Fruit fly (Drosophila melanogaster): ENCODE measurements around the gene kumpel.
A peak's percentile ranks its signal among the peaks of the same experiment; 100 is the strongest.

The kumpel gene

dm6 chr3R:25880971-25881809, 25.6 kb upstream of the kumpel start, which contains the start of gene Tsp96F (continued):
- TF ChIP-seq p53 (GFP tag; optimal IDR thresholded peaks at IDR 0.05) = no peak
- TF ChIP-seq pfk (GFP tag; optimal IDR thresholded peaks at IDR 0.05) = peak; percentile 10
- TF ChIP-seq CG33213 (GFP tag; optimal IDR thresholded peaks at IDR 0.05) = peak; percentile 66
- TF ChIP-seq CG7963 (GFP tag; IDR thresholded peaks at IDR 0.05; ENCODE audit: partially characterized antibody) = 0 out of 3 replicates have a peak, but pooled peaks have one; percentile 47
- no peak for TF ChIP-seq Hsf (GFP tag; optimal IDR thresholded peaks at IDR 0.05)
- peak; percentile 95 for TF ChIP-seq gfzf (GFP tag; optimal IDR thresholded peaks at IDR 0.05)
- TF ChIP-seq CG13287 (GFP tag; IDR thresholded peaks at IDR 0.05; ENCODE audit: partially characterized antibody) = peak; percentile 67
- no peak for TF ChIP-seq Meics (GFP tag; optimal IDR thresholded peaks at IDR 0.05)
- TF ChIP-seq sob (GFP tag; IDR thresholded peaks at IDR 0.05) = no peak
- TF ChIP-seq Xbp1 (GFP tag; optimal IDR thresholded peaks at IDR 0.05) = no peak
- no peak for TF ChIP-seq jing (GFP tag; optimal IDR thresholded peaks at IDR 0.05)
- no peak for TF ChIP-seq ac (GFP tag; optimal IDR thresholded peaks at IDR 0.05)
- peak; percentile 43; the same call in 2 of the 3 replicates for TF ChIP-seq row (GFP tag; IDR thresholded peaks at IDR 0.05)
- 0 out of 2 replicates have a peak, but pooled peaks have one; percentile 37 for TF ChIP-seq tna (GFP tag; IDR thresholded peaks at IDR 0.05; ENCODE audit: partially characterized antibody)
- TF ChIP-seq Sin3A (optimal IDR thresholded peaks at IDR 0.05) = peak; percentile 11
- no peak for TF ChIP-seq CG8290 (GFP tag; optimal IDR thresholded peaks at IDR 0.05)
- TF ChIP-seq CG8290 (tag; optimal IDR thresholded peaks at IDR 0.05) = peak in 1 of 2 experiments; percentile 81
- peak; percentile 6 for TF ChIP-seq gcm (GFP tag; optimal IDR thresholded peaks at IDR 0.05)
- no peak for TF ChIP-seq nmo (GFP tag; optimal IDR thresholded peaks at IDR 0.05)
- TF ChIP-seq nerfin-1 (tag; optimal IDR thresholded peaks at IDR 0.05) = peak; percentile 16
- TF ChIP-seq sens (GFP tag) = peak; percentile 51
- peak; percentile 0 for TF ChIP-seq CG8944 (GFP tag; optimal IDR thresholded peaks at IDR 0.05)
- peak; percentile 42 for TF ChIP-seq MTF-1 (GFP tag; optimal IDR thresholded peaks at IDR 0.05; ENCODE audit: borderline replicate concordance)
- TF ChIP-seq hbn (GFP tag; IDR thresholded peaks at IDR 0.05; ENCODE audit: partially characterized antibody) = peak; percentile 30; the same call in 1 of the 2 replicates
- TF ChIP-seq Dref (GFP tag; IDR thresholded peaks at IDR 0.05) = peak; percentile 80
- TF ChIP-seq Ravus (GFP tag; IDR thresholded peaks at IDR 0.05) = no peak
- peak; percentile 92 for TF ChIP-seq CG1603 (tag; optimal IDR thresholded peaks at IDR 0.05)
- peak; percentile 41 for TF ChIP-seq ssp (GFP tag; IDR thresholded peaks at IDR 0.05)
- TF ChIP-seq CG12769 (tag; optimal IDR thresholded peaks at IDR 0.05) = no peak
- no peak for TF ChIP-seq psq (GFP tag; optimal IDR thresholded peaks at IDR 0.05)
- peak; percentile 5 for TF ChIP-seq Mes4 (GFP tag; optimal IDR thresholded peaks at IDR 0.05)
- TF ChIP-seq CG33557 (GFP tag; optimal IDR thresholded peaks at IDR 0.05) = no peak
- TF ChIP-seq trem (tag; optimal IDR thresholded peaks at IDR 0.05) = peak; percentile 53
- 0 out of 2 replicates have a peak, but pooled peaks have one; percentile 10 for TF ChIP-seq seq (GFP tag; IDR thresholded peaks at IDR 0.05)
- TF ChIP-seq CG2712 (tag; optimal IDR thresholded peaks at IDR 0.05) = peak; percentile 7
- no peak for TF ChIP-seq tx (GFP tag; optimal IDR thresholded peaks at IDR 0.05)
- TF ChIP-seq E2f2 (GFP tag; IDR thresholded peaks at IDR 0.05) = peak; percentile 41
- no peak for TF ChIP-seq eyg (GFP tag; optimal IDR thresholded peaks at IDR 0.05)
- peak; percentile 45 for TF ChIP-seq sd (tag; optimal IDR thresholded peaks at IDR 0.05)
- TF ChIP-seq HmgD (GFP tag; optimal IDR thresholded peaks at IDR 0.05) = peak; percentile 53
- peak; percentile 22 for TF ChIP-seq phol (tag; optimal IDR thresholded peaks at IDR 0.05)
- TF ChIP-seq CG14710 (tag; optimal IDR thresholded peaks at IDR 0.05) = peak; percentile 53
- no peak for TF ChIP-seq Dip3 (GFP tag; optimal IDR thresholded peaks at IDR 0.05)
- TF ChIP-seq kah (GFP tag; optimal IDR thresholded peaks at IDR 0.05) = peak; percentile 40
- TF ChIP-seq CG15479 (GFP tag; optimal IDR thresholded peaks at IDR 0.05) = no peak
- TF ChIP-seq Atf6 (GFP tag; IDR thresholded peaks at IDR 0.05) = no peak; the same call in 1 of the 2 replicates
- TF ChIP-seq CG12659 (GFP tag; optimal IDR thresholded peaks at IDR 0.05) = peak; percentile 52
- TF ChIP-seq CG17568 (GFP tag; optimal IDR thresholded peaks at IDR 0.05) = peak; percentile 35
- no peak; the same call in 2 of the 3 replicates for TF ChIP-seq CG34422 (GFP tag; IDR thresholded peaks at IDR 0.05)

Data from whole organism, embryonic.